Fruit fly (Drosophila melanogaster) whole organism, embryonic: ENCODE data around the gene Pp1-13C.

ENCODE experiments used
- Antp ChIP-seq: fragments of 200-800 bp; sonication (Bioruptor generic); optimal IDR thresholded peaks from 3 replicates; lab custom pipeline; 2016; ENCODE audit warnings: missing biosample characterization, missing genetic modification characterization
- Asciz ChIP-seq: fragments of 200-800 bp; sonication (Bioruptor generic); optimal IDR thresholded peaks from 2 replicates; lab custom pipeline; 2017; ENCODE audit warnings: missing biosample characterization, mild to moderate bottlenecking, missing genetic modification characterization, missing genetic modification reagents
- CG1024 ChIP-seq: fragments of 200-800 bp; sonication (Bioruptor generic); IDR thresholded peaks from 2 replicates; pipeline ENCODE4 v1.3.6; 2022; ENCODE audit warnings: missing biosample characterization, missing genetic modification characterization
- CG10565 ChIP-seq: fragments of 200-800 bp; sonication (Bioruptor generic); optimal IDR thresholded peaks from 3 replicates; lab custom pipeline; 2016; ENCODE audit warnings: missing biosample characterization, mild to moderate bottlenecking, missing genetic modification characterization
- CG12236 ChIP-seq: fragments of 200-800 bp; sonication (Bioruptor generic); optimal IDR thresholded peaks from 2 replicates; lab custom pipeline; 2016; ENCODE audit warnings: missing biosample characterization, missing genetic modification characterization
- CG12391 ChIP-seq: fragments of 200-800 bp; sonication (Bioruptor generic); optimal IDR thresholded peaks from 3 replicates; lab custom pipeline; 2018; ENCODE audit warnings: missing biosample characterization, mild to moderate bottlenecking, missing genetic modification characterization, moderate library complexity
- CG13624 ChIP-seq: fragments of 200-800 bp; sonication (Bioruptor generic); optimal IDR thresholded peaks from 2 replicates; lab custom pipeline; 2016; ENCODE audit warnings: missing biosample characterization, missing genetic modification characterization
- CG15011 ChIP-seq: fragments of 200-800 bp; sonication (Bioruptor generic); optimal IDR thresholded peaks from 3 replicates; lab custom pipeline; 2018; ENCODE audit warnings: missing biosample characterization, mild to moderate bottlenecking, missing genetic modification characterization
- CG1647 ChIP-seq: fragments of 200-800 bp; sonication (Bioruptor generic); optimal IDR thresholded peaks from 3 replicates; lab custom pipeline; 2016; ENCODE audit warnings: missing biosample characterization, missing genetic modification characterization
- CG17186 ChIP-seq: fragments of 200-800 bp; sonication (Bioruptor generic); optimal IDR thresholded peaks from 3 replicates; lab custom pipeline; 2017; ENCODE audit warnings: missing biosample characterization, missing genetic modification reagents, missing genetic modification characterization
- CG17802 ChIP-seq: fragments of 200-800 bp; sonication (Bioruptor generic); optimal IDR thresholded peaks from 2 replicates; lab custom pipeline; 2018; ENCODE audit warnings: missing biosample characterization, mild to moderate bottlenecking, missing genetic modification characterization, moderate library complexity
- CG18599 ChIP-seq: fragments of 200-800 bp; sonication (Bioruptor generic); optimal IDR thresholded peaks from 3 replicates; lab custom pipeline; 2017; ENCODE audit warnings: missing biosample characterization, missing genetic modification characterization, mild to moderate bottlenecking, moderate library complexity, missing genetic modification reagents
- CG3163 ChIP-seq: fragments of 200-800 bp; sonication (Bioruptor generic); optimal IDR thresholded peaks from 3 replicates; lab custom pipeline; 2016; ENCODE audit warnings: missing biosample characterization, missing genetic modification characterization
- CG4328 ChIP-seq: fragments of 200-800 bp; sonication (Bioruptor generic); optimal IDR thresholded peaks from 3 replicates; lab custom pipeline; 2017; ENCODE audit warnings: missing biosample characterization, missing genetic modification reagents, missing genetic modification characterization
- CG4730 ChIP-seq: fragments of 200-800 bp; sonication (Bioruptor generic); IDR thresholded peaks from 2 replicates; pipeline ENCODE4 v1.3.6; 2022; ENCODE audit warnings: missing biosample characterization, missing genetic modification characterization
- CG5953 ChIP-seq: fragments of 200-800 bp; sonication (Bioruptor generic); IDR thresholded peaks from 2 replicates; pipeline ENCODE4 v1.3.6; 2022; ENCODE audit warnings: missing biosample characterization, missing genetic modification characterization
- CG6272 ChIP-seq: fragments of 200-800 bp; sonication (Bioruptor generic); IDR thresholded peaks from 2 replicates; pipeline ENCODE4 v1.3.6; 2022; ENCODE audit warnings: missing biosample characterization, missing genetic modification characterization
- CG7987 ChIP-seq: fragments of 200-800 bp; sonication (Bioruptor generic); optimal IDR thresholded peaks from 2 replicates; lab custom pipeline; 2018; ENCODE audit warnings: missing biosample characterization, mild to moderate bottlenecking, missing genetic modification characterization, moderate library complexity
- Dfd ChIP-seq, 2 experiments: fragments of >200 bp; optimal IDR thresholded peaks; 2 replicates each; lab custom pipeline; 2017; ENCODE audit warnings: missing biosample characterization in 2 of 2, missing genetic modification characterization in 2 of 2
- Dp ChIP-seq: fragments of 200-800 bp; sonication (Bioruptor generic); optimal IDR thresholded peaks from 2 replicates; lab custom pipeline; 2018; ENCODE audit warnings: missing biosample characterization, mild to moderate bottlenecking, missing genetic modification characterization, moderate library complexity
- Drgx ChIP-seq: fragments of 200-800 bp; sonication (Bioruptor generic); IDR thresholded peaks from 2 replicates; pipeline ENCODE4 v1.3.6; 2022; ENCODE audit warnings: missing biosample characterization, missing genetic modification characterization
- E2f2 ChIP-seq: fragments of 200-800 bp; sonication (Bioruptor generic); IDR thresholded peaks from 2 replicates; pipeline ENCODE4 v1.3.6; 2022; ENCODE audit warnings: missing biosample characterization, missing genetic modification characterization
- Fer2 ChIP-seq: fragments of 200-800 bp; sonication (Bioruptor generic); optimal IDR thresholded peaks from 2 replicates; lab custom pipeline; 2018; ENCODE audit warnings: missing biosample characterization, mild to moderate bottlenecking, missing genetic modification characterization, moderate library complexity
- Gug ChIP-seq: fragments of 200-800 bp; sonication (Bioruptor generic); IDR thresholded peaks from 4 replicates; pipeline ENCODE4 v1.3.6; 2022; ENCODE audit warnings: missing biosample characterization, missing genetic modification characterization
- H2.0 ChIP-seq: fragments of 200-800 bp; sonication (Bioruptor generic); IDR thresholded peaks from 2 replicates; pipeline ENCODE4 v1.3.6; 2022; ENCODE audit warnings: missing biosample characterization, missing genetic modification characterization
- Lpt ChIP-seq: fragments of >200 bp; optimal IDR thresholded peaks from 2 replicates; lab custom pipeline; 2018; ENCODE audit warnings: missing biosample characterization, missing genetic modification characterization
- Med ChIP-seq: fragments of 200-800 bp; sonication (Bioruptor generic); peaks from one replicate; lab custom pipeline; 2016; ENCODE audit warnings: missing biosample characterization, missing genetic modification characterization, mild to moderate bottlenecking, inconsistent platforms, moderate library complexity
- Mrtf ChIP-seq: fragments of 200-800 bp; sonication (Bioruptor generic); IDR thresholded peaks from 3 replicates; pipeline ENCODE4 v1.3.6; 2022; ENCODE audit warnings: missing biosample characterization, missing genetic modification characterization
- Myb ChIP-seq: fragments of 200-800 bp; sonication (Bioruptor generic); optimal IDR thresholded peaks from 2 replicates; lab custom pipeline; 2016; ENCODE audit warnings: missing biosample characterization, missing genetic modification characterization
- NC2α ChIP-seq: fragments of 200-800 bp; sonication (Bioruptor generic); optimal IDR thresholded peaks from 2 replicates; lab custom pipeline; 2016; ENCODE audit warnings: missing biosample characterization, missing genetic modification characterization
- Sin3A ChIP-seq: fragments of >200 bp; optimal IDR thresholded peaks from 2 replicates; lab custom pipeline; 2018
- Usf ChIP-seq: fragments of 200-800 bp; sonication (Bioruptor generic); optimal IDR thresholded peaks from 2 replicates; lab custom pipeline; 2017; ENCODE audit warnings: missing genotype, missing biosample characterization, missing genetic modification characterization
- ase ChIP-seq: fragments of 200-800 bp; sonication (Bioruptor generic); IDR thresholded peaks from 3 replicates; pipeline ENCODE4 v1.3.6; 2022; ENCODE audit warnings: missing biosample characterization, missing genetic modification characterization
- ash1 ChIP-seq: fragments of 200-800 bp; sonication (Bioruptor generic); optimal IDR thresholded peaks from 2 replicates; lab custom pipeline; 2018; ENCODE audit warnings: missing biosample characterization, mild to moderate bottlenecking, missing genetic modification characterization
- bcd ChIP-seq: fragments of 200-800 bp; sonication (Bioruptor generic); optimal IDR thresholded peaks from 2 replicates; lab custom pipeline; 2017; ENCODE audit warnings: missing biosample characterization, mild to moderate bottlenecking, missing genetic modification characterization
- bigmax ChIP-seq: fragments of 200-800 bp; sonication (Bioruptor generic); optimal IDR thresholded peaks from 2 replicates; lab custom pipeline; 2018; ENCODE audit warnings: missing biosample characterization, mild to moderate bottlenecking, missing genetic modification characterization
- ci ChIP-seq: fragments of 200-800 bp; sonication (Bioruptor generic); IDR thresholded peaks from 3 replicates; pipeline ENCODE4 v1.3.6; 2022; ENCODE audit warnings: missing biosample characterization, missing genetic modification characterization
- dati ChIP-seq: fragments of 200-800 bp; sonication (Bioruptor generic); IDR thresholded peaks from 2 replicates; pipeline ENCODE4 v1.3.6; 2022; ENCODE audit warnings: missing biosample characterization, missing genetic modification characterization
- dpn ChIP-seq, 2 experiments: fragments of 200-800 bp; sonication (Bioruptor generic); optimal IDR thresholded peaks; 3 replicates each; lab custom pipeline; 2016; ENCODE audit warnings: missing biosample characterization in 2 of 2, missing genetic modification characterization in 2 of 2
- ems ChIP-seq: fragments of 200-800 bp; sonication (Bioruptor generic); optimal IDR thresholded peaks from 3 replicates; lab custom pipeline; 2016; ENCODE audit warnings: missing biosample characterization, missing genetic modification characterization
- en ChIP-seq: fragments of 200-800 bp; sonication (Bioruptor generic); optimal IDR thresholded peaks from 2 replicates; lab custom pipeline; 2016; ENCODE audit warnings: missing biosample characterization, missing genetic modification characterization
- ewg ChIP-seq: fragments of 200-800 bp; sonication (Bioruptor generic); optimal IDR thresholded peaks from 3 replicates; lab custom pipeline; 2017; ENCODE audit warnings: mild to moderate bottlenecking, missing biosample characterization, missing genetic modification reagents, missing genetic modification characterization
- gsb ChIP-seq: fragments of 200-800 bp; sonication (Bioruptor generic); IDR thresholded peaks from 2 replicates; pipeline ENCODE4 v1.3.6; 2022; ENCODE audit warnings: missing biosample characterization, missing genetic modification characterization
- ham ChIP-seq: fragments of 200-800 bp; sonication (Bioruptor generic); IDR thresholded peaks from 2 replicates; pipeline ENCODE4 v1.3.6; 2022; ENCODE audit warnings: missing biosample characterization, missing genetic modification characterization
- nmo ChIP-seq: fragments of 200-800 bp; sonication (Bioruptor generic); optimal IDR thresholded peaks from 2 replicates; lab custom pipeline; 2018; ENCODE audit warnings: missing biosample characterization, mild to moderate bottlenecking, missing genetic modification characterization, moderate library complexity
- nom ChIP-seq: fragments of 200-800 bp; sonication (Bioruptor generic); optimal IDR thresholded peaks from 2 replicates; lab custom pipeline; 2017; ENCODE audit warnings: missing biosample characterization, missing genetic modification characterization, mild to moderate bottlenecking, moderate library complexity, missing genetic modification reagents
- onecut ChIP-seq: fragments of 200-800 bp; sonication (Bioruptor generic); IDR thresholded peaks from 2 replicates; pipeline ENCODE4 v1.3.6; 2022; ENCODE audit warnings: missing biosample characterization, missing genetic modification characterization
- pb ChIP-seq: fragments of 200-800 bp; sonication (Bioruptor generic); optimal IDR thresholded peaks from 3 replicates; lab custom pipeline; 2016; ENCODE audit warnings: missing biosample characterization, missing genetic modification characterization
- sd ChIP-seq: fragments of 200-800 bp; sonication (Bioruptor generic); optimal IDR thresholded peaks from 3 replicates; lab custom pipeline; 2018; ENCODE audit warnings: missing biosample characterization, mild to moderate bottlenecking, missing genetic modification characterization, moderate library complexity
- sug ChIP-seq: fragments of 200-800 bp; optimal IDR thresholded peaks from 2 replicates; lab custom pipeline; 2019; ENCODE audit warnings: missing biosample characterization, mild to moderate bottlenecking, missing genetic modification characterization, moderate library complexity
- tgo ChIP-seq: fragments of 200-800 bp; sonication (Bioruptor generic); IDR thresholded peaks from 3 replicates; pipeline ENCODE4 v1.3.6; 2022; ENCODE audit warnings: missing biosample characterization, missing genetic modification characterization
- vfl ChIP-seq: fragments of 200-800 bp; sonication (Bioruptor generic); optimal IDR thresholded peaks from 2 replicates; lab custom pipeline; 2016; ENCODE audit warnings: missing biosample characterization, missing genetic modification characterization
- zfh2 ChIP-seq: fragments of 200-800 bp; sonication (Bioruptor generic); optimal IDR thresholded peaks from 2 replicates; lab custom pipeline; 2016; ENCODE audit warnings: missing biosample characterization, missing genetic modification characterization

The Pp1-13C gene

DNA sequence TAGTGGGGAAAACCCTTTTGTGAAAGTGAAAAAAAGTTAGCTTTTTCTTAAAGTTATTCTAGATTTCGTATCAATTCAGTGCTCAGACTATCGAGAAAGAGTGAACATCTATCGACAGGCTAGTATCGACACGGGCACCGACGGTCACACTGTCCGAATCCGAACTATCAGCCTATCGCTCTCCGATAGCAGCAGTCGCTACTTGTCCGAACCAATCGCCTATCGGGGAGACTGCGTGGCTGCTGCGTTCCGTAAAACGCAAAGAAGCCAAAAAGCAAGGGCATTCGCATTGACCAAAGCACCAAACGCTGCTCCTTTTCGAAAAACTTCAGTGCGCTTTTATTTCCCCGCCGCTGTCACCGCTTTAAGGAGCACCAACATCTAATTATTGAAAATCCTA lies 41.6 kb downstream of the Pp1-13C start, which contains the start of gene Top1 (continued):
- TF ChIP-seq CG4328 (peak; percentile 17), CG15011 (no peak), en (GFP tag; lab: Kevin White, UChicago) (no peak), onecut (peak; percentile 41; the same call in 1 of the 2 replicates), gsb (GFP tag; lab: Robert Waterston, UW) (no peak), CG7987 (GFP tag; lab: Kevin White, UChicago) (peak; percentile 39), CG3163 (GFP tag; lab: Kevin White, UChicago) (no peak), Usf (no peak), zfh2 (GFP tag; lab: Kevin White, UChicago) (no peak), CG1024 (GFP tag; lab: Robert Waterston, UW) (no peak), CG12236 (no peak), Myb (peak; percentile 52), bcd (GFP tag; lab: Kevin White, UChicago) (no peak), CG12391 (no peak), CG4730 (GFP tag; lab: Robert Waterston, UW) (no peak), Sin3A (peak; percentile 30), CG13624 (GFP tag; lab: Kevin White, UChicago) (peak; percentile 17), ewg (GFP tag; lab: Kevin White, UChicago) (no peak), Med (GFP tag; lab: Kevin White, UChicago) (peak; percentile 86), vfl (GFP tag; lab: Kevin White, UChicago) (no peak), Drgx (GFP tag; lab: Robert Waterston, UW) (no peak), ci (GFP tag; lab: Robert Waterston, UW) (peak; percentile 65; the same call in 2 of the 3 replicates), NC2α (no peak), E2f2 (GFP tag; lab: Robert Waterston, UW) (peak; percentile 33), ase (no peak), Mrtf (GFP tag; lab: Robert Waterston, UW) (no peak), Asciz (no peak), Gug (GFP tag; lab: Robert Waterston, UW) (peak; percentile 41; the same call in 1 of the 4 replicates), Fer2 (tag; lab: Kevin White, UChicago) (no peak), ems (GFP tag; lab: Kevin White, UChicago) (no peak), Dp (GFP tag; lab: Kevin White, UChicago) (peak; percentile 31), Antp (GFP tag; lab: Kevin White, UChicago) (peak; percentile 19), CG17802 (tag; lab: Kevin White, UChicago) (no peak), nom (peak; percentile 5), sd (no peak), CG10565 (GFP tag; lab: Kevin White, UChicago) (no peak), Dfd (GFP tag; optimal IDR thresholded peaks at IDR 0.05; lab: Kevin White, UChicago) (no peak), dati (GFP tag; lab: Robert Waterston, UW) (no peak), sug (tag; lab: Kevin White, UChicago) (peak; percentile 40), tgo (GFP tag; lab: Robert Waterston, UW) (no peak), CG18599 (no peak), nmo (peak; percentile 43), dpn (GFP tag; optimal IDR thresholded peaks at IDR 0.05; lab: Kevin White, UChicago) (peak in 1 of 2 experiments; percentile 40), H2.0 (GFP tag; lab: Robert Waterston, UW) (0 out of 2 replicates have a peak, but pooled peaks have one; percentile 12), CG6272 (GFP tag; lab: Robert Waterston, UW) (peak; percentile 55), ham (GFP tag; lab: Robert Waterston, UW) (0 out of 2 replicates have a peak, but pooled peaks have one; percentile 39), ash1 (GFP tag; lab: Kevin White, UChicago) (no peak), bigmax (GFP tag; lab: Kevin White, UChicago) (no peak), CG5953 (GFP tag; lab: Robert Waterston, UW) (no peak), Lpt (GFP tag; lab: Kevin White, UChicago) (no peak), CG1647 (GFP tag; lab: Kevin White, UChicago) (no peak), pb (GFP tag; lab: Kevin White, UChicago) (no peak), CG17186 (GFP tag; lab: Kevin White, UChicago) (peak; percentile 56)
